Fruit fly (Drosophila melanogaster): ENCODE results near the gene CG5614.

CG5614 gene

dm6 chr3R:15794258-15794727 lies 14.7 kb downstream of the CG5614 start (continued):
- TF ChIP-seq Med (GFP tag), result peak; percentile 86
- no peak for TF ChIP-seq wor (GFP tag; IDR thresholded peaks at IDR 0.05)
- TF ChIP-seq CG30431 (GFP tag; optimal IDR thresholded peaks at IDR 0.05), result no peak
- peak; percentile 76 for TF ChIP-seq cad (GFP tag; optimal IDR thresholded peaks at IDR 0.05)
- TF ChIP-seq lab (GFP tag; optimal IDR thresholded peaks at IDR 0.05), result peak; percentile 69
- peak; percentile 60 for TF ChIP-seq YL-1 (GFP tag; optimal IDR thresholded peaks at IDR 0.05)
- TF ChIP-seq CG11560 (tag; IDR thresholded peaks at IDR 0.05), result no peak
- no peak for TF ChIP-seq CG5245 (GFP tag; optimal IDR thresholded peaks at IDR 0.05)
- TF ChIP-seq ind (GFP tag; optimal IDR thresholded peaks at IDR 0.05), result no peak
- no peak for TF ChIP-seq CG16813 (GFP tag; IDR thresholded peaks at IDR 0.05; ENCODE audit: partially characterized antibody)
- peak; percentile 5 for TF ChIP-seq CG1602 (GFP tag; optimal IDR thresholded peaks at IDR 0.05)
- peak; percentile 30 for TF ChIP-seq CG18764 (GFP tag; optimal IDR thresholded peaks at IDR 0.05)
- no peak for TF ChIP-seq CG17829 (tag; optimal IDR thresholded peaks at IDR 0.05)
- peak; percentile 35; the same call in 1 of the 2 replicates for TF ChIP-seq CG11696 (GFP tag; IDR thresholded peaks at IDR 0.05)
- peak; percentile 32 for TF ChIP-seq CG12104 (GFP tag; optimal IDR thresholded peaks at IDR 0.05)
- peak; percentile 70 for TF ChIP-seq CG10543 (GFP tag; optimal IDR thresholded peaks at IDR 0.05)
- peak; percentile 38 for TF ChIP-seq dm (GFP tag; optimal IDR thresholded peaks at IDR 0.05)
- TF ChIP-seq Oli (tag; optimal IDR thresholded peaks at IDR 0.05), result no peak
- peak; percentile 32 for TF ChIP-seq her (GFP tag; optimal IDR thresholded peaks at IDR 0.05)
- peak; percentile 87 for TF ChIP-seq CG34422 (GFP tag; IDR thresholded peaks at IDR 0.05)
- TF ChIP-seq Fer1 (GFP tag; optimal IDR thresholded peaks at IDR 0.05), result peak; percentile 64
- no peak for TF ChIP-seq btn (GFP tag; optimal IDR thresholded peaks at IDR 0.05)
- peak; percentile 5 for TF ChIP-seq run (tag; optimal IDR thresholded peaks at IDR 0.05)
- peak; percentile 40; the same call in 1 of the 2 replicates for TF ChIP-seq NFAT (GFP tag; IDR thresholded peaks at IDR 0.05)
- no peak for TF ChIP-seq Bdp1 (GFP tag; optimal IDR thresholded peaks at IDR 0.05)
- peak; percentile 13 for TF ChIP-seq fd3F (GFP tag; optimal IDR thresholded peaks at IDR 0.05)
- peak; percentile 30 for TF ChIP-seq Hr3 (GFP tag; optimal IDR thresholded peaks at IDR 0.05)
- TF ChIP-seq Gug (GFP tag; IDR thresholded peaks at IDR 0.05), result no peak
- no peak for TF ChIP-seq dimm (GFP tag; IDR thresholded peaks at IDR 0.05)
- TF ChIP-seq CG1529 (GFP tag; optimal IDR thresholded peaks at IDR 0.05), result peak; percentile 0
- TF ChIP-seq CG17802 (tag; optimal IDR thresholded peaks at IDR 0.05), result no peak
- peak; percentile 37 for TF ChIP-seq B-H2 (GFP tag; optimal IDR thresholded peaks at IDR 0.05)
- TF ChIP-seq CG13775 (GFP tag; optimal IDR thresholded peaks at IDR 0.05), result peak; percentile 39
- TF ChIP-seq ase (GFP tag; IDR thresholded peaks at IDR 0.05), result no peak
- peak; percentile 22 for TF ChIP-seq eyg (GFP tag; optimal IDR thresholded peaks at IDR 0.05)
- TF ChIP-seq knrl (GFP tag; IDR thresholded peaks at IDR 0.05; ENCODE audit: partially characterized antibody), result no peak
- TF ChIP-seq Hr51 (GFP tag; optimal IDR thresholded peaks at IDR 0.05), result no peak
- peak; percentile 78 for TF ChIP-seq HmgD (GFP tag; optimal IDR thresholded peaks at IDR 0.05)
- no peak for TF ChIP-seq sisA (GFP tag; IDR thresholded peaks at IDR 0.05)
- TF ChIP-seq Trl (optimal IDR thresholded peaks at IDR 0.05), result peak in 1 of 2 experiments; percentile 31
- TF ChIP-seq Trl (GFP tag; optimal IDR thresholded peaks at IDR 0.05), result peak; percentile 57
- no peak for TF ChIP-seq croc (GFP tag; conservative IDR thresholded peaks at IDR 0.05)
- no peak for TF ChIP-seq Tbp (GFP tag; optimal IDR thresholded peaks at IDR 0.05)
- TF ChIP-seq CG12236 (GFP tag; optimal IDR thresholded peaks at IDR 0.05), result peak; percentile 33
- TF ChIP-seq CG10565 (GFP tag; optimal IDR thresholded peaks at IDR 0.05), result no peak
- TF ChIP-seq crp (GFP tag; optimal IDR thresholded peaks at IDR 0.05), result no peak
- TF ChIP-seq az2 (GFP tag; optimal IDR thresholded peaks at IDR 0.05), result no peak
- TF ChIP-seq chif (GFP tag; optimal IDR thresholded peaks at IDR 0.05), result peak; percentile 12 to 21
- peak; percentile 63; the same call in 1 of the 2 replicates for TF ChIP-seq E2f1 (GFP tag; IDR thresholded peaks at IDR 0.05)
- no peak for TF ChIP-seq tap (tag; optimal IDR thresholded peaks at IDR 0.05)
- TF ChIP-seq disco-r (GFP tag; optimal IDR thresholded peaks at IDR 0.05), result peak; percentile 23
- TF ChIP-seq corto (GFP tag; optimal IDR thresholded peaks at IDR 0.05), result no peak

Measured in whole organism, embryonic.